Worm (Caenorhabditis elegans): Measurements from ENCODE around the gene ilys-5.

Gene ilys-5

DNA sequence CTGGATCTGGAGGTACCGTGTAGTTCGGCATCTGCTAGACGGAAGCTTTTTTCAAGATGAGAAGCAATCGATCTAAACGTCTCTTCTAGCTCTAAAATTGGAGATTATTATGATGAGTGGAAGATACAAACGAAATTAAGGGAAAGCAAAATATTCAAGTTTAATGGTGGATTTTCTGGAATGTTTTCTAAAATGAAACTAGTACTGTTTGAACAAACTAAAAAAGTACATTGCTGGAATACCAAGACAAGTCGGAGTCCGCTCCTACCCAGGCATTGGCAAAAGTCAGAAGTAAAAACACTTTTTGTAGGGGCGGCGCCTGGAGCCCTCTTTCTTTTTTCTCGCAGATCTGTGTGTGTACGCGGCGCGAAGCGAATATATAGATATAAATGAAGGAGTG lies 51.9 kb downstream of the ilys-5 start, which contains the start of gene gar-1:
TSS of gene gar-1 (minus strand) at position 101 of the 400 bp plus-strand sequence.
- TF ChIP-seq dmd-8 (GFP tag; IDR thresholded peaks at IDR 0.05) (no peak), nhr-11 (tag; optimal IDR thresholded peaks at IDR 0.05) (no peak), madf-9 (GFP tag; conservative IDR thresholded peaks at IDR 0.05) (no peak), zip-11 (GFP tag; IDR thresholded peaks at IDR 0.05) (no peak), aly-2 (tag; optimal IDR thresholded peaks at IDR 0.05) (no peak), zag-1 (tag; optimal IDR thresholded peaks at IDR 0.05) (no peak), lin-39 (tag; optimal IDR thresholded peaks at IDR 0.05) (no peak), ceh-32 (tag; optimal IDR thresholded peaks at IDR 0.05; ENCODE audit: poor library complexity) (no peak), lin-15B (tag; optimal IDR thresholded peaks at IDR 0.05) (no peak), gei-8 (GFP tag; optimal IDR thresholded peaks at IDR 0.05) (no peak), egl-43 (GFP tag; IDR thresholded peaks at IDR 0.05) (no peak)
